Worm (Caenorhabditis elegans): ENCODE data around the gene Y39B6A.34.
"Not testable (repeated sequence)": the region's sequence is repeated elsewhere in the genome, so short reads cannot be mapped to it uniquely, and the experiment has no call there.

- not testable (repeated sequence) for TF ChIP-seq fos-1 (tag; optimal IDR thresholded peaks at IDR 0.05); unc-62 (GFP tag; optimal IDR thresholded peaks at IDR 0.05); nhr-237 (tag; optimal IDR thresholded peaks at IDR 0.05); elt-1 (tag; optimal IDR thresholded peaks at IDR 0.05); aly-2 (tag; optimal IDR thresholded peaks at IDR 0.05); skn-1 (tag; optimal IDR thresholded peaks at IDR 0.05); nhr-76 (tag; optimal IDR thresholded peaks at IDR 0.05); ztf-11 (tag; optimal IDR thresholded peaks at IDR 0.05); nhr-77 (tag; optimal IDR thresholded peaks at IDR 0.05)
Measured at ce11 chrV:19026757-19027156, 25.9 kb downstream of the Y39B6A.34 start.
